Fruit fly (Drosophila melanogaster): ENCODE measurements around the gene Ada1-2.

Gene Ada1-2

dm6 chr2L:12011682-12012655, 19.3 kb downstream of the Ada1-2 start (continued):
- TF ChIP-seq dsx (GFP tag; optimal IDR thresholded peaks at IDR 0.05; ENCODE audit: poor library complexity, severe bottlenecking) (peak; percentile 92), CG31627 (GFP tag; optimal IDR thresholded peaks at IDR 0.05) (peak; percentile 73), topi (GFP tag; optimal IDR thresholded peaks at IDR 0.05) (peak; percentile 80), fd85E (GFP tag; optimal IDR thresholded peaks at IDR 0.05) (no peak), Gug (GFP tag; IDR thresholded peaks at IDR 0.05) (no peak), CG10669 (GFP tag; optimal IDR thresholded peaks at IDR 0.05) (peak; percentile 59), CG8632 (GFP tag; optimal IDR thresholded peaks at IDR 0.05) (no peak), esn (GFP tag; optimal IDR thresholded peaks at IDR 0.05) (peak; percentile 82), Blimp-1 (GFP tag; optimal IDR thresholded peaks at IDR 0.05) (peak; percentile 74), Sox14 (GFP tag; optimal IDR thresholded peaks at IDR 0.05) (peak; percentile 71), Smox (GFP tag; optimal IDR thresholded peaks at IDR 0.05) (peak; percentile 73), CG15336 (GFP tag; IDR thresholded peaks at IDR 0.05) (no peak), CG7368 (GFP tag; optimal IDR thresholded peaks at IDR 0.05) (peak; percentile 60), vri (GFP tag; optimal IDR thresholded peaks at IDR 0.05) (no peak), CG8319 (GFP tag; optimal IDR thresholded peaks at IDR 0.05) (peak; percentile 40), CG6854 (GFP tag; optimal IDR thresholded peaks at IDR 0.05) (peak; percentile 90), CG8119 (GFP tag; IDR thresholded peaks at IDR 0.05) (no peak), CG4318 (GFP tag; optimal IDR thresholded peaks at IDR 0.05) (no peak)

DNA sequence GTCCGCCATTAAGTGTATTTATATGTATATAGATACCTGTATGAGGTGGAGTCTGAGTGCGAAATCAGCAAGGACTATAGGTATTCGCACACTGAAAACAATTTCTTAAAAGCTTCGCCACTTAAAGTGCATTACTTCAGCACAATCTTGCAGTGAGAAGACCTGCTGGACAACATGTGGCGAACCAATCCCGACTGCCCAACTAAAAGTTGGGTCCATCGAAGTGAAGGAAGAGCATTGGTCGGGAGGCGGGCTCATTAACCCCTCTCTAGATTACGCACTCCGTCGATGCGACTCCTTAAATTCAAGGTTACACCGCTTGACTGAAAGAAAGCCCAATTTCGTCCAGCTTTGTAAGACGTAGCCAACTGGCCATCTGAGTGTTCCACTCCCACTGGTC, 20.5 kb downstream of the Ada1-2 start:
- TF ChIP-seq CG9139 (GFP tag; optimal IDR thresholded peaks at IDR 0.05), result no peak
- TF ChIP-seq CG34406 (GFP tag; optimal IDR thresholded peaks at IDR 0.05), result no peak
- TF ChIP-seq cyc (GFP tag; optimal IDR thresholded peaks at IDR 0.05), result peak; percentile 34
- TF ChIP-seq vri (GFP tag; optimal IDR thresholded peaks at IDR 0.05), result no peak
- peak; percentile 85 for TF ChIP-seq Eip78C (GFP tag)
- peak; percentile 30; the same call in 2 of the 3 replicates for TF ChIP-seq CG6163 (GFP tag; IDR thresholded peaks at IDR 0.05)
- TF ChIP-seq CG7368 (GFP tag; optimal IDR thresholded peaks at IDR 0.05), result no peak
- no peak for TF ChIP-seq CG3919 (GFP tag; optimal IDR thresholded peaks at IDR 0.05)
- no peak for TF ChIP-seq Gug (GFP tag; IDR thresholded peaks at IDR 0.05)
- peak; percentile 45 for TF ChIP-seq CG10669 (GFP tag; optimal IDR thresholded peaks at IDR 0.05)
- TF ChIP-seq esn (GFP tag; optimal IDR thresholded peaks at IDR 0.05), result peak; percentile 32
- no peak for TF ChIP-seq CG4318 (GFP tag; optimal IDR thresholded peaks at IDR 0.05)
- TF ChIP-seq CG32006 (GFP tag; optimal IDR thresholded peaks at IDR 0.05), result no peak
- TF ChIP-seq CG8319 (GFP tag; optimal IDR thresholded peaks at IDR 0.05), result no peak
- no peak for TF ChIP-seq Eip75B (GFP tag; optimal IDR thresholded peaks at IDR 0.05)
- TF ChIP-seq Met (GFP tag; optimal IDR thresholded peaks at IDR 0.05), result no peak
- TF ChIP-seq CG6276 (GFP tag; optimal IDR thresholded peaks at IDR 0.05), result no peak
- peak; percentile 27 for TF ChIP-seq lz (GFP tag; optimal IDR thresholded peaks at IDR 0.05)
- TF ChIP-seq acj6 (GFP tag; optimal IDR thresholded peaks at IDR 0.05), result peak; percentile 54
- TF ChIP-seq CG1621 (tag; optimal IDR thresholded peaks at IDR 0.05), result peak; percentile 32
- no peak for TF ChIP-seq fd85E (GFP tag; optimal IDR thresholded peaks at IDR 0.05)
- TF ChIP-seq Sox102F (GFP tag; optimal IDR thresholded peaks at IDR 0.05), result peak; percentile 33
- no peak for TF ChIP-seq Blimp-1 (GFP tag; optimal IDR thresholded peaks at IDR 0.05)
- peak; percentile 40 for TF ChIP-seq Smox (GFP tag; optimal IDR thresholded peaks at IDR 0.05)
- TF ChIP-seq topi (GFP tag; optimal IDR thresholded peaks at IDR 0.05), result peak; percentile 39
- TF ChIP-seq CG8119 (GFP tag; IDR thresholded peaks at IDR 0.05), result no peak
- no peak for TF ChIP-seq Sox15 (GFP tag; optimal IDR thresholded peaks at IDR 0.05)
- no peak for TF ChIP-seq CG15336 (GFP tag; IDR thresholded peaks at IDR 0.05)
- TF ChIP-seq CG6808 (GFP tag; optimal IDR thresholded peaks at IDR 0.05), result no peak
- TF ChIP-seq CG3032 (tag; optimal IDR thresholded peaks at IDR 0.05), result peak; percentile 17
- no peak for TF ChIP-seq spab (GFP tag; optimal IDR thresholded peaks at IDR 0.05)
- TF ChIP-seq CG6792 (GFP tag; optimal IDR thresholded peaks at IDR 0.05), result no peak
- peak; percentile 19 for TF ChIP-seq Sox14 (GFP tag; optimal IDR thresholded peaks at IDR 0.05)
- no peak for TF ChIP-seq Ets21C (GFP tag; optimal IDR thresholded peaks at IDR 0.05)
- TF ChIP-seq Hr38 (GFP tag; optimal IDR thresholded peaks at IDR 0.05), result no peak
- no peak for TF ChIP-seq Eip93F (GFP tag; optimal IDR thresholded peaks at IDR 0.05)
- TF ChIP-seq CG8632 (GFP tag; optimal IDR thresholded peaks at IDR 0.05), result no peak
- TF ChIP-seq CG11294 (GFP tag; IDR thresholded peaks at IDR 0.05), result no peak
- TF ChIP-seq net (GFP tag; optimal IDR thresholded peaks at IDR 0.05), result no peak
- TF ChIP-seq eg (GFP tag; IDR thresholded peaks at IDR 0.05), result no peak
- no peak for TF ChIP-seq Hr4 (GFP tag; optimal IDR thresholded peaks at IDR 0.05)
- no peak for TF ChIP-seq Lpt (GFP tag; optimal IDR thresholded peaks at IDR 0.05)
- TF ChIP-seq fkh (GFP tag; optimal IDR thresholded peaks at IDR 0.05), result no peak
